Worm (Caenorhabditis elegans) whole organism, mixed stage, embryonic: Measurements from ENCODE around the gene F28A10.5.
A peak's percentile ranks its signal among the peaks of the same experiment; 100 is the strongest.

Experiments
- M03D4.4 ChIP-seq: sonication (generic microtip); optimal IDR thresholded peaks from 2 replicates; lab custom pipeline; 2017; ENCODE audit warnings: mild to moderate bottlenecking, missing genetic modification characterization, missing compliant biosample characterization
- bed-3 ChIP-seq: fragments of 200-800 bp; sonication (Bioruptor generic); optimal IDR thresholded peaks from 3 replicates; lab custom pipeline; 2018; ENCODE audit warnings: mild to moderate bottlenecking, missing genetic modification characterization, moderate library complexity, missing compliant biosample characterization
- blmp-1 ChIP-seq: fragments of 150-350 bp; optimal IDR thresholded peaks from 2 replicates; lab custom pipeline; 2014; ENCODE audit warnings: missing biosample characterization, missing genetic modification characterization
- ceh-43 ChIP-seq: fragments of 200-800 bp; sonication (Bioruptor generic); optimal IDR thresholded peaks from 2 replicates; lab custom pipeline; 2018; ENCODE audit warnings: mild to moderate bottlenecking, missing genetic modification characterization, moderate library complexity, missing compliant biosample characterization
- ces-1 ChIP-seq: fragments of 150-350 bp; optimal IDR thresholded peaks from 2 replicates; lab custom pipeline; 2014; ENCODE audit warnings: missing biosample characterization, missing genetic modification reagents, missing genetic modification characterization
- cnd-1 ChIP-seq: fragments of 200-800 bp; sonication (Bioruptor generic); optimal IDR thresholded peaks from 2 replicates; lab custom pipeline; 2018; ENCODE audit warnings: mild to moderate bottlenecking, missing genetic modification characterization, missing compliant biosample characterization
- drap-1 ChIP-seq: fragments of 200-800 bp; sonication (Bioruptor generic); optimal IDR thresholded peaks from 3 replicates; lab custom pipeline; 2018; ENCODE audit warnings: mild to moderate bottlenecking, missing genetic modification characterization, missing compliant biosample characterization
- elt-1 ChIP-seq: sonication (generic microtip); optimal IDR thresholded peaks from 2 replicates; lab custom pipeline; 2017; ENCODE audit warnings: missing genetic modification characterization, mild to moderate bottlenecking, missing compliant biosample characterization, antibody characterized with exemption, moderate library complexity, borderline replicate concordance; ENCODE audit not compliant: insufficient read depth
- elt-3 ChIP-seq: fragments of 150-350 bp; optimal IDR thresholded peaks from 2 replicates; lab custom pipeline; 2014; ENCODE audit warnings: missing biosample characterization, missing genetic modification characterization
- flh-1 ChIP-seq: fragments of 200-800 bp; sonication (Bioruptor generic); optimal IDR thresholded peaks from 2 replicates; lab custom pipeline; 2018; ENCODE audit warnings: mild to moderate bottlenecking, missing genetic modification characterization, moderate library complexity, missing compliant biosample characterization
- hlh-1 ChIP-seq: fragments of 150-350 bp; optimal IDR thresholded peaks from 2 replicates; lab custom pipeline; 2014; ENCODE audit warnings: missing biosample characterization, missing genetic modification reagents, missing genetic modification characterization
- lin-13 ChIP-seq: fragments of 150-350 bp; optimal IDR thresholded peaks from 2 replicates; lab custom pipeline; 2014; ENCODE audit warnings: missing biosample characterization, missing genetic modification characterization
- lin-32 ChIP-seq: fragments of 200-800 bp; sonication (Bioruptor generic); optimal IDR thresholded peaks from 2 replicates; lab custom pipeline; 2018; ENCODE audit warnings: mild to moderate bottlenecking, missing genetic modification characterization, missing compliant biosample characterization
- lsy-2 ChIP-seq: fragments of 150-350 bp; optimal IDR thresholded peaks from 2 replicates; lab custom pipeline; 2014; ENCODE audit warnings: missing biosample characterization, missing genetic modification characterization
- mab-5 ChIP-seq: fragments of 150-350 bp; optimal IDR thresholded peaks from 2 replicates; lab custom pipeline; 2014; ENCODE audit warnings: missing biosample characterization, missing genetic modification characterization
- mep-1 ChIP-seq: fragments of 150-350 bp; optimal IDR thresholded peaks from 2 replicates; lab custom pipeline; 2017; ENCODE audit warnings: missing biosample characterization, missing genetic modification reagents, missing genetic modification characterization, inconsistent platforms
- nhr-12 ChIP-seq: fragments of 150-350 bp; optimal IDR thresholded peaks from 2 replicates; lab custom pipeline; 2014; ENCODE audit warnings: missing biosample characterization, missing genetic modification characterization
- nhr-237 ChIP-seq: fragments of 150-350 bp; optimal IDR thresholded peaks from 2 replicates; lab custom pipeline; 2014; ENCODE audit warnings: missing biosample characterization, missing genetic modification characterization
- nhr-28 ChIP-seq: fragments of 150-350 bp; optimal IDR thresholded peaks from 2 replicates; lab custom pipeline; 2014; ENCODE audit warnings: missing biosample characterization, missing genetic modification characterization
- nhr-76 ChIP-seq: sonication (generic microtip); optimal IDR thresholded peaks from 2 replicates; lab custom pipeline; 2017; ENCODE audit warnings: missing biosample characterization, missing genetic modification characterization
- pha-4 ChIP-seq: fragments of 150-350 bp; optimal IDR thresholded peaks from 2 replicates; lab custom pipeline; 2018; ENCODE audit warnings: missing biosample characterization, missing genetic modification reagents, missing genetic modification characterization
- snpc-4 ChIP-seq: fragments of 150-350 bp; optimal IDR thresholded peaks from 2 replicates; lab custom pipeline; 2014; ENCODE audit warnings: missing biosample characterization, missing genetic modification characterization
- sptf-1 ChIP-seq: sonication (generic microtip); optimal IDR thresholded peaks from 2 replicates; lab custom pipeline; 2017; ENCODE audit warnings: mild to moderate bottlenecking, missing genetic modification characterization, moderate library complexity, missing compliant biosample characterization
- tbx-8 ChIP-seq: fragments of 200-800 bp; sonication (Bioruptor generic); optimal IDR thresholded peaks from 2 replicates; lab custom pipeline; 2018; ENCODE audit warnings: mild to moderate bottlenecking, missing genetic modification characterization, moderate library complexity, missing compliant biosample characterization
- unc-120 ChIP-seq: sonication (generic microtip); optimal IDR thresholded peaks from 2 replicates; lab custom pipeline; 2017; ENCODE audit warnings: missing genetic modification characterization, missing compliant biosample characterization; ENCODE audit not compliant: poor library complexity, severe bottlenecking
- unc-39 ChIP-seq: fragments of 150-350 bp; optimal IDR thresholded peaks from 2 replicates; lab custom pipeline; 2014; ENCODE audit warnings: missing biosample characterization, missing genetic modification characterization
- unc-62 ChIP-seq: fragments of 150-350 bp; optimal IDR thresholded peaks from 2 replicates; lab custom pipeline; 2014; ENCODE audit warnings: missing biosample characterization, missing genetic modification reagents, missing genetic modification characterization
- zip-8 ChIP-seq: fragments of 150-350 bp; optimal IDR thresholded peaks from 2 replicates; lab custom pipeline; 2014; ENCODE audit warnings: missing biosample characterization, missing genetic modification characterization
- ztf-11 ChIP-seq: fragments of 150-350 bp; optimal IDR thresholded peaks from 2 replicates; lab custom pipeline; 2014; ENCODE audit warnings: missing biosample characterization, missing genetic modification characterization

Gene F28A10.5

ce11 chrII:866801-867200, 16.3 kb upstream of the F28A10.5 start, which contains the start of gene Y46B2A.3:
TSS of gene Y46B2A.3 (minus strand) at chrII:866901.
- no peak for TF ChIP-seq bed-3 (GFP tag; lab: Kevin White, UChicago)
- TF ChIP-seq flh-1, result no peak
- no peak for TF ChIP-seq unc-39 (tag; lab: Kevin White, UChicago)

- TF ChIP-seq elt-1 (tag; lab: Kevin White, UChicago), result no peak
- TF ChIP-seq drap-1 (GFP tag; lab: Kevin White, UChicago), result no peak
- TF ChIP-seq cnd-1 (tag; lab: Kevin White, UChicago), result no peak
Observed at ce11 chrII:861564-861963, 11.1 kb upstream of the F28A10.5 start, which contains the start of gene Y46B2A.4. TSS of gene Y46B2A.4 (plus strand) at chrII:861864.

- no peak for TF ChIP-seq unc-39 (tag; lab: Kevin White, UChicago)
- no peak for TF ChIP-seq lin-13
- peak; percentile 2 for TF ChIP-seq unc-120 (tag; lab: Kevin White, UChicago)
- TF ChIP-seq nhr-237 (tag; lab: Kevin White, UChicago), result no peak
- no peak for TF ChIP-seq ces-1 (GFP tag; lab: Kevin White, UChicago)
- no peak for TF ChIP-seq blmp-1
- peak; percentile 93 for TF ChIP-seq hlh-1 (tag; lab: Kevin White, UChicago)
- peak; percentile 3 for TF ChIP-seq mep-1 (tag; lab: Kevin White, UChicago)
- TF ChIP-seq unc-62 (GFP tag; lab: Kevin White, UChicago), result peak; percentile 70
Observed at ce11 chrII:848519-848918, 1.9 kb downstream of the F28A10.5 start, which contains the start of the genes acdh-9 and F28A10.13. TSS of gene acdh-9 (minus strand) at chrII:848603. TSS of gene F28A10.13 (plus strand) at chrII:848812.

- TF ChIP-seq elt-3 (no peak), tbx-8 (GFP tag; lab: Kevin White, UChicago) (no peak), mab-5 (no peak), snpc-4 (no peak), bed-3 (GFP tag; lab: Kevin White, UChicago) (no peak), ces-1 (GFP tag; lab: Kevin White, UChicago) (no peak), drap-1 (GFP tag; lab: Kevin White, UChicago) (no peak), pha-4 (tag; lab: Kevin White, UChicago) (no peak), mep-1 (tag; lab: Kevin White, UChicago) (no peak), ztf-11 (tag; lab: Kevin White, UChicago) (no peak), lin-32 (GFP tag; lab: Kevin White, UChicago) (no peak), nhr-28 (tag; lab: Kevin White, UChicago) (no peak), lin-13 (no peak), nhr-76 (no peak), nhr-12 (tag; lab: Kevin White, UChicago) (no peak), M03D4.4 (tag; lab: Kevin White, UChicago) (no peak), unc-39 (tag; lab: Kevin White, UChicago) (no peak), nhr-237 (tag; lab: Kevin White, UChicago) (no peak)
Observed at ce11 chrII:845618-846017, 4.8 kb downstream of the F28A10.5 start, which contains the start of gene F28A10.7. TSS of gene F28A10.7 (minus strand) at chrII:845718.

- TF ChIP-seq ztf-11 (tag; lab: Kevin White, UChicago) (no peak), ces-1 (GFP tag; lab: Kevin White, UChicago) (no peak), nhr-237 (tag; lab: Kevin White, UChicago) (no peak), hlh-1 (tag; lab: Kevin White, UChicago) (no peak), lsy-2 (tag; lab: Kevin White, UChicago) (no peak), pha-4 (tag; lab: Kevin White, UChicago) (no peak), zip-8 (tag; lab: Kevin White, UChicago) (no peak), blmp-1 (no peak), elt-1 (tag; lab: Kevin White, UChicago) (no peak)
Observed at ce11 chrII:843971-844370, 6.5 kb downstream of the F28A10.5 start, which contains the start of gene F28A10.4. TSS of gene F28A10.4 (plus strand) at chrII:844271.

- TF ChIP-seq sptf-1 (tag; lab: Kevin White, UChicago), result no peak
- no peak for TF ChIP-seq nhr-237 (tag; lab: Kevin White, UChicago)
- TF ChIP-seq flh-1, result no peak
- no peak for TF ChIP-seq tbx-8 (GFP tag; lab: Kevin White, UChicago)
- TF ChIP-seq nhr-12 (tag; lab: Kevin White, UChicago), result no peak
- TF ChIP-seq ceh-43, result no peak
- no peak for TF ChIP-seq M03D4.4 (tag; lab: Kevin White, UChicago)
- TF ChIP-seq lin-13, result no peak
Observed at ce11 chrII:840131-840530, 10.3 kb downstream of the F28A10.5 start, which contains the start of gene clc-33. TSS of gene clc-33 (plus strand) at chrII:840431.
